Fruit fly (Drosophila melanogaster): ENCODE results near the gene PNUTS.

Gene PNUTS

dm6 chr2L:889799-890198, 19.5 kb downstream of the PNUTS start (continued):
- TF ChIP-seq org-1 (GFP tag; optimal IDR thresholded peaks at IDR 0.05) (no peak), Atf6 (GFP tag; IDR thresholded peaks at IDR 0.05) (peak; percentile 54; the same call in 1 of the 2 replicates), sc (optimal IDR thresholded peaks at IDR 0.05) (no peak), sc (GFP tag; optimal IDR thresholded peaks at IDR 0.05) (peak; percentile 22), dysf (GFP tag; IDR thresholded peaks at IDR 0.05) (peak; percentile 55; the same call in 2 of the 3 replicates), Vsx1 (GFP tag; optimal IDR thresholded peaks at IDR 0.05) (no peak), CG11456 (GFP tag; IDR thresholded peaks at IDR 0.05) (0 out of 3 replicates have a peak, but pooled peaks have one; percentile 60), tio (GFP tag; optimal IDR thresholded peaks at IDR 0.05) (no peak), CG7928 (GFP tag; optimal IDR thresholded peaks at IDR 0.05) (no peak), C15 (GFP tag; IDR thresholded peaks at IDR 0.05) (no peak), Ssrp (tag; optimal IDR thresholded peaks at IDR 0.05) (no peak), CG15601 (tag; optimal IDR thresholded peaks at IDR 0.05) (no peak), Drgx (GFP tag; IDR thresholded peaks at IDR 0.05) (no peak), CG11695 (GFP tag; IDR thresholded peaks at IDR 0.05) (0 out of 3 replicates have a peak, but pooled peaks have one; percentile 19), CG8924 (tag; optimal IDR thresholded peaks at IDR 0.05) (peak; percentile 26), ems (GFP tag; optimal IDR thresholded peaks at IDR 0.05) (no peak), Bteb2 (GFP tag; optimal IDR thresholded peaks at IDR 0.05) (no peak), chif (GFP tag; optimal IDR thresholded peaks at IDR 0.05) (peak in 1 of 2 experiments; percentile 6), lmd (GFP tag; IDR thresholded peaks at IDR 0.05) (peak; percentile 33), CG15696 (tag; optimal IDR thresholded peaks at IDR 0.05) (no peak), usp (GFP tag; optimal IDR thresholded peaks at IDR 0.05) (no peak), CG2678 (tag; optimal IDR thresholded peaks at IDR 0.05) (peak; percentile 22), CG30431 (GFP tag; optimal IDR thresholded peaks at IDR 0.05) (no peak), lab (GFP tag; optimal IDR thresholded peaks at IDR 0.05) (peak; percentile 34), CG7745 (tag; optimal IDR thresholded peaks at IDR 0.05) (no peak), sens (GFP tag) (peak; percentile 33), GATAe (GFP tag; conservative IDR thresholded peaks at IDR 0.05) (no peak), scrt (GFP tag; optimal IDR thresholded peaks at IDR 0.05) (peak; percentile 36), CG10543 (GFP tag; optimal IDR thresholded peaks at IDR 0.05) (no peak), CG4730 (GFP tag; IDR thresholded peaks at IDR 0.05) (peak; percentile 30; the same call in 1 of the 2 replicates), Hey (tag; optimal IDR thresholded peaks at IDR 0.05) (no peak), Ets65A (GFP tag) (no peak), PHDP (tag; optimal IDR thresholded peaks at IDR 0.05) (peak; percentile 31), Aef1 (GFP tag; IDR thresholded peaks at IDR 0.05) (peak; percentile 43; the same call in 1 of the 3 replicates), CG4282 (GFP tag; optimal IDR thresholded peaks at IDR 0.05) (no peak), CG8478 (optimal IDR thresholded peaks at IDR 0.05) (no peak), Ptx1 (GFP tag; IDR thresholded peaks at IDR 0.05) (peak; percentile 27; the same call in 1 of the 2 replicates), Lhr (GFP tag; optimal IDR thresholded peaks at IDR 0.05) (no peak), Optix (GFP tag; IDR thresholded peaks at IDR 0.05) (0 out of 3 replicates have a peak, but pooled peaks have one; percentile 53), Chrac-16 (GFP tag; optimal IDR thresholded peaks at IDR 0.05) (peak; percentile 42), CG4328 (GFP tag; optimal IDR thresholded peaks at IDR 0.05) (no peak), HmgD (GFP tag; optimal IDR thresholded peaks at IDR 0.05) (no peak), bab2 (GFP tag; optimal IDR thresholded peaks at IDR 0.05) (no peak), Ets97D (GFP tag; optimal IDR thresholded peaks at IDR 0.05) (no peak), Jarid2 (GFP tag; optimal IDR thresholded peaks at IDR 0.05) (no peak), ci (GFP tag; IDR thresholded peaks at IDR 0.05) (peak; percentile 80), shn (GFP tag; optimal IDR thresholded peaks at IDR 0.05) (peak; percentile 0), bcd (GFP tag; optimal IDR thresholded peaks at IDR 0.05) (peak; percentile 2), abd-A (tag; optimal IDR thresholded peaks at IDR 0.05) (peak; percentile 8), slp2 (GFP tag; optimal IDR thresholded peaks at IDR 0.05) (no peak), Dad (GFP tag; optimal IDR thresholded peaks at IDR 0.05) (peak; percentile 9), bsh (GFP tag; optimal IDR thresholded peaks at IDR 0.05) (no peak)

All from whole organism, embryonic.